Worm (Caenorhabditis elegans): ENCODE data around the gene Y49E10.30.

- TF ChIP-seq flt-1 (GFP tag; IDR thresholded peaks at IDR 0.05) (no peak), ama-1 (optimal IDR thresholded peaks at IDR 0.05) (no peak), sea-1 (GFP tag; conservative IDR thresholded peaks at IDR 0.05) (no peak), scrt-1 (GFP tag; IDR thresholded peaks at IDR 0.05) (no peak), hmg-4 (GFP tag; optimal IDR thresholded peaks at IDR 0.05) (no peak), ceh-13 (GFP tag; optimal IDR thresholded peaks at IDR 0.05) (no peak), tbx-11 (GFP tag; IDR thresholded peaks at IDR 0.05) (no peak), ets-7 (tag; optimal IDR thresholded peaks at IDR 0.05) (no peak), aly-1 (tag; optimal IDR thresholded peaks at IDR 0.05) (no peak), tra-4 (tag; optimal IDR thresholded peaks at IDR 0.05) (no peak)
These were observed 19.6 kb upstream of the Y49E10.30 start, which contains the start of gene Y75B8A.33 for ce11 chrIII:12366989-12367557.
